Fruit fly (Drosophila melanogaster): ENCODE measurements around the gene CG12531.

Gene CG12531

DNA sequence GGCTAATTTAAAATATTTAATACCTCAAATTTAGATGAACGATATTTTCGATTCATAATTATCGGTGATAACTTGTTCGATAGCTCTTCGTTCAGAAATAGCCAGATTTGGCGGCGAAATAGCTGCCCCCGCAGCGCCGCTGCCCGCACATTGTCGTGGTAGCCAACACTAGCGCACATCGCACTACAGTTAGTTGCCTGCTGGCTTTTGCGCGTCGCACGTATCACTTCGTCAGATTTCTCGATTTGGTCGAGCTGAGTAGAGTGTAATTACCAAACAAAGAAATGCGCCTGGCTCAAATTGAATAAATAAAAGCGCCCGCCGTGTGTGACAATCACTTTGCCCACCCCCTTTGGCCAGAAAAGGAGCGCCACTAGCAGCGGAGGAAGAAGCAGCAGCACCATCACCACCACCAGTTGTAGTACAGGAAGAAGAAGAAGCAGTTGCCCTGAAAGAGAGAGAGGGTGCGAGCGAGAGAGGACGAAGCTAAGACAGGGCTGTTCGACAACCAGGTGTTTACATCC, 32.0 kb downstream of the CG12531 start, which contains the start of gene Abcd3 (continued):
- TF ChIP-seq grau (tag; optimal IDR thresholded peaks at IDR 0.05) (peak; percentile 10), Bteb2 (GFP tag; optimal IDR thresholded peaks at IDR 0.05) (no peak), trem (tag; optimal IDR thresholded peaks at IDR 0.05) (peak; percentile 46), gt (GFP tag; IDR thresholded peaks at IDR 0.05) (no peak), fru (optimal IDR thresholded peaks at IDR 0.05) (no peak), CHES-1-like (GFP tag; optimal IDR thresholded peaks at IDR 0.05) (peak; percentile 19), CG7372 (GFP tag; IDR thresholded peaks at IDR 0.05) (no peak), CG16813 (GFP tag; IDR thresholded peaks at IDR 0.05; ENCODE audit: partially characterized antibody) (peak; percentile 60; the same call in 2 of the 3 replicates), CG18011 (GFP tag; optimal IDR thresholded peaks at IDR 0.05) (no peak), zfh2 (GFP tag; optimal IDR thresholded peaks at IDR 0.05) (no peak), Dek (tag; optimal IDR thresholded peaks at IDR 0.05) (peak; percentile 17), al (GFP tag; IDR thresholded peaks at IDR 0.05) (no peak), Scr (GFP tag; IDR thresholded peaks at IDR 0.05; ENCODE audit: partially characterized antibody) (peak; percentile 68), zen (tag; optimal IDR thresholded peaks at IDR 0.05) (peak; percentile 34), kah (GFP tag; optimal IDR thresholded peaks at IDR 0.05) (peak; percentile 75), CG6854 (GFP tag; optimal IDR thresholded peaks at IDR 0.05) (peak; percentile 46), CG32767 (GFP tag; IDR thresholded peaks at IDR 0.05) (peak; percentile 38; the same call in 1 of the 2 replicates), CG15479 (GFP tag; optimal IDR thresholded peaks at IDR 0.05) (peak; percentile 76), CG17186 (GFP tag; optimal IDR thresholded peaks at IDR 0.05) (peak; percentile 40), en (GFP tag; optimal IDR thresholded peaks at IDR 0.05) (no peak), CG3163 (GFP tag; optimal IDR thresholded peaks at IDR 0.05) (peak; percentile 57), Sry-β (GFP tag; optimal IDR thresholded peaks at IDR 0.05) (peak; percentile 99), CG2678 (tag; optimal IDR thresholded peaks at IDR 0.05) (peak; percentile 43), YL-1 (GFP tag; optimal IDR thresholded peaks at IDR 0.05) (peak; percentile 84), twi (tag; optimal IDR thresholded peaks at IDR 0.05) (peak; percentile 59), Usf (GFP tag; optimal IDR thresholded peaks at IDR 0.05) (no peak), Mad (GFP tag; optimal IDR thresholded peaks at IDR 0.05) (no peak), CG7839 (tag; optimal IDR thresholded peaks at IDR 0.05) (peak; percentile 25), CG15073 (GFP tag; optimal IDR thresholded peaks at IDR 0.05) (no peak), danr (GFP tag; IDR thresholded peaks at IDR 0.05) (no peak), chn (GFP tag; optimal IDR thresholded peaks at IDR 0.05) (peak; percentile 57), NC2α (GFP tag; optimal IDR thresholded peaks at IDR 0.05) (no peak), C15 (GFP tag; IDR thresholded peaks at IDR 0.05) (no peak), Atf3 (GFP tag; optimal IDR thresholded peaks at IDR 0.05) (no peak), sisA (GFP tag; IDR thresholded peaks at IDR 0.05) (no peak), Doc3 (GFP tag; IDR thresholded peaks at IDR 0.05; ENCODE audit: partially characterized antibody) (0 out of 3 replicates have a peak, but pooled peaks have one; percentile 34), CG17328 (GFP tag; IDR thresholded peaks at IDR 0.05) (no peak), sob (GFP tag; IDR thresholded peaks at IDR 0.05) (peak; percentile 47; the same call in 1 of the 2 replicates), ap (GFP tag; IDR thresholded peaks at IDR 0.05) (no peak), eyg (GFP tag; optimal IDR thresholded peaks at IDR 0.05) (peak; percentile 3), sd (tag; optimal IDR thresholded peaks at IDR 0.05) (peak; percentile 53), crp (GFP tag; optimal IDR thresholded peaks at IDR 0.05) (peak in 1 of 2 experiments; percentile 72), CG2875 (GFP tag; optimal IDR thresholded peaks at IDR 0.05) (no peak), HmgZ (tag; optimal IDR thresholded peaks at IDR 0.05) (peak; percentile 64), CG12942 (GFP tag; optimal IDR thresholded peaks at IDR 0.05) (no peak), zen2 (GFP tag; IDR thresholded peaks at IDR 0.05; ENCODE audit: partially characterized antibody) (peak; percentile 62), Max (GFP tag; optimal IDR thresholded peaks at IDR 0.05) (no peak), Hr3 (GFP tag; optimal IDR thresholded peaks at IDR 0.05) (no peak), CG4617 (GFP tag; optimal IDR thresholded peaks at IDR 0.05; ENCODE audit: borderline replicate concordance) (peak; percentile 36), Ets97D (GFP tag; optimal IDR thresholded peaks at IDR 0.05) (peak; percentile 18), Optix (GFP tag; IDR thresholded peaks at IDR 0.05) (no peak)
